Worm (Caenorhabditis elegans) whole organism, early embryonic: Measurements from ENCODE around the gene F54D12.10.

Experiments used
- B0310.2 ChIP-seq: sonication (generic microtip); optimal IDR thresholded peaks from 2 replicates; lab custom pipeline; 2016; ENCODE audit warnings: mild to moderate bottlenecking, missing genetic modification characterization, missing compliant biosample characterization
- F13C5.2 ChIP-seq: sonication (generic microtip); optimal IDR thresholded peaks from 2 replicates; lab custom pipeline; 2017; ENCODE audit warnings: mild to moderate bottlenecking, missing genetic modification characterization, inconsistent platforms, missing compliant biosample characterization
- aly-1 ChIP-seq: sonication (generic microtip); optimal IDR thresholded peaks from 2 replicates; lab custom pipeline; 2016; ENCODE audit warnings: missing genetic modification characterization, missing compliant biosample characterization
- ama-1 ChIP-seq: fragments of 150-350 bp; optimal IDR thresholded peaks from 2 replicates; lab custom pipeline; 2014
- ceh-13 ChIP-seq: fragments of 200-800 bp; sonication (Bioruptor generic); optimal IDR thresholded peaks from 2 replicates; lab custom pipeline; 2018; ENCODE audit warnings: mild to moderate bottlenecking, missing genetic modification characterization, missing compliant biosample characterization
- ceh-36 ChIP-seq: sonication (generic microtip); optimal IDR thresholded peaks from 2 replicates; lab custom pipeline; 2016; ENCODE audit warnings: missing genetic modification characterization, inconsistent platforms, missing compliant biosample characterization
- hmbx-1 ChIP-seq: sonication (generic microtip); optimal IDR thresholded peaks from 2 replicates; lab custom pipeline; 2016; ENCODE audit warnings: mild to moderate bottlenecking, missing genetic modification characterization, missing compliant biosample characterization
- hnd-1 ChIP-seq: sonication (generic microtip); optimal IDR thresholded peaks from 2 replicates; lab custom pipeline; 2016; ENCODE audit warnings: missing genetic modification characterization, missing compliant biosample characterization
- scrt-1 ChIP-seq: fragments of 200-800 bp; sonication (Bioruptor generic); IDR thresholded peaks from 2 replicates; pipeline ENCODE4 v1.3.6; 2022; ENCODE audit warnings: missing genetic modification characterization, missing compliant biosample characterization
- tbx-11 ChIP-seq: fragments of 200-800 bp; sonication (Bioruptor generic); IDR thresholded peaks from 2 replicates; pipeline ENCODE4 v1.3.6; 2022; ENCODE audit warnings: missing genetic modification characterization, missing compliant biosample characterization
- tra-4 ChIP-seq: sonication (generic microtip); optimal IDR thresholded peaks from 2 replicates; lab custom pipeline; 2017; ENCODE audit warnings: missing genetic modification characterization, missing compliant biosample characterization

DNA sequence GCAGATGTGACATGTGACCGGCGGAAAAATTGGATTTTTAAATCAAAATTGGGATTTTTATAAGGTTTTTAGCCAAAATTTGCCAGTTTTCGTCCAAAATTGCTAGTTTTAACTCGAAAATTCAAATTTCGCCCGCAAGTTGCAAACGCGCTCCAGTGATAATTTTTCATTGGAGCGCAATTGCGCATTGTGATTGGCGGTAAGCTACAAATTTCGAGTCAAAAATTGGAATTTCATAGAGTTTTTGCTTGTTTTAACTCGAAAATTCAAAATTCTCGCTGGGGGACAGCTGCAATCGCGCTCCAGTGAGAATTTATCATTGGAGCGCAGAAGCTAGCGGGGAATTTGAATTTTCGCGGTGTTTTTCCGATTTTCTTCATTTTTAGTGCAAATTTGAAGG lies 8.8 kb downstream of the F54D12.10 start:
- TF ChIP-seq ceh-36 (tag; lab: Kevin White, UChicago) (no peak), ama-1 (lab: Kevin White, UChicago) (no peak), tbx-11 (GFP tag; lab: Robert Waterston, UW) (no peak), scrt-1 (no peak), F13C5.2 (tag; lab: Kevin White, UChicago) (no peak), hmbx-1 (no peak), B0310.2 (tag; lab: Kevin White, UChicago) (no peak), ceh-13 (GFP tag; lab: Kevin White, UChicago) (no peak), tra-4 (tag; lab: Kevin White, UChicago) (no peak), aly-1 (no peak), hnd-1 (no peak)
